Worm (Caenorhabditis elegans) whole organism, L2 larva: Measurements from ENCODE around the gene Y94A7B.11.

Experiments
- C34F6.9 ChIP-seq: fragments of 150-350 bp; optimal IDR thresholded peaks from 2 replicates; lab custom pipeline; 2014; ENCODE audit warnings: missing biosample characterization, missing genetic modification characterization
- F13H6.1 ChIP-seq: sonication (generic microtip); optimal IDR thresholded peaks from 2 replicates; lab custom pipeline; 2016; ENCODE audit warnings: missing genetic modification characterization, missing compliant biosample characterization
- Y55F3AM.14 ChIP-seq: fragments of 200-800 bp; sonication (Bioruptor generic); optimal IDR thresholded peaks from 2 replicates; lab custom pipeline; 2018; ENCODE audit warnings: mild to moderate bottlenecking, missing genetic modification characterization, missing compliant biosample characterization
- ZK546.5 ChIP-seq: sonication (generic microtip); optimal IDR thresholded peaks from 2 replicates; lab custom pipeline; 2017; ENCODE audit warnings: missing biosample characterization, missing genetic modification characterization
- ama-1 ChIP-seq: fragments of 150-350 bp; optimal IDR thresholded peaks from 2 replicates; lab custom pipeline; 2018; ENCODE audit warnings: inconsistent platforms
- ceh-82 ChIP-seq: fragments of 150-350 bp; optimal IDR thresholded peaks from 2 replicates; lab custom pipeline; 2014; ENCODE audit warnings: missing biosample characterization, missing genetic modification characterization
- crh-2 ChIP-seq: sonication (generic microtip); optimal IDR thresholded peaks from 2 replicates; lab custom pipeline; 2017; ENCODE audit warnings: missing biosample characterization, missing genetic modification characterization
- dmd-4 ChIP-seq: sonication (generic microtip); optimal IDR thresholded peaks from 2 replicates; lab custom pipeline; 2017; ENCODE audit warnings: missing biosample characterization, missing genetic modification characterization
- egl-27 ChIP-seq: sonication (generic microtip); optimal IDR thresholded peaks from 3 replicates; lab custom pipeline; 2017; ENCODE audit warnings: missing biosample characterization, missing genetic modification reagents, missing genetic modification characterization
- elt-1 ChIP-seq: fragments of 150-350 bp; optimal IDR thresholded peaks from 2 replicates; lab custom pipeline; 2014; ENCODE audit warnings: missing biosample characterization, missing genetic modification characterization
- fos-1 ChIP-seq: fragments of 150-350 bp; optimal IDR thresholded peaks from 2 replicates; lab custom pipeline; 2014; ENCODE audit warnings: missing biosample characterization, missing genetic modification characterization
- gmeb-1 ChIP-seq: fragments of 150-350 bp; optimal IDR thresholded peaks from 2 replicates; lab custom pipeline; 2014; ENCODE audit warnings: missing biosample characterization, missing genetic modification characterization
- lin-11 ChIP-seq: fragments of 150-350 bp; sonication (generic microtip); optimal IDR thresholded peaks from 2 replicates; lab custom pipeline; 2014; ENCODE audit warnings: missing biosample characterization, missing genetic modification characterization, inconsistent platforms, mixed read lengths
- lin-13 ChIP-seq: fragments of 150-350 bp; optimal IDR thresholded peaks from 2 replicates; lab custom pipeline; 2014; ENCODE audit warnings: missing biosample characterization, missing genetic modification reagents, missing genetic modification characterization
- lin-39 ChIP-seq: fragments of 150-350 bp; optimal IDR thresholded peaks from 2 replicates; lab custom pipeline; 2014; ENCODE audit warnings: missing biosample characterization, missing genetic modification reagents, missing genetic modification characterization
- lsy-2 ChIP-seq, 2 experiments: fragments of 150-350 bp in 1 of 2; sonication (generic microtip) in 1 of 2; optimal IDR thresholded peaks; 2 replicates each; lab custom pipeline; 2014 to 2017; ENCODE audit warnings: missing biosample characterization in 2 of 2, missing genetic modification characterization in 2 of 2
- mab-5 ChIP-seq: fragments of 150-350 bp; optimal IDR thresholded peaks from 2 replicates; lab custom pipeline; 2014; ENCODE audit warnings: missing biosample characterization, missing genetic modification characterization
- mdl-1 ChIP-seq, 2 experiments: fragments of 150-350 bp in 1 of 2; sonication (generic microtip) in 1 of 2; optimal IDR thresholded peaks; 2 replicates each; lab custom pipeline; 2017; ENCODE audit warnings: missing biosample characterization in 2 of 2, missing genetic modification characterization in 2 of 2
- nhr-10 ChIP-seq: sonication (generic microtip); optimal IDR thresholded peaks from 2 replicates; lab custom pipeline; 2017; ENCODE audit warnings: missing biosample characterization, missing genetic modification characterization
- nhr-129 ChIP-seq: fragments of 150-350 bp; optimal IDR thresholded peaks from 2 replicates; lab custom pipeline; 2014; ENCODE audit warnings: missing biosample characterization, missing genetic modification characterization
- nhr-21 ChIP-seq: fragments of 150-350 bp; optimal IDR thresholded peaks from 2 replicates; lab custom pipeline; 2014; ENCODE audit warnings: missing biosample characterization, missing genetic modification characterization
- nhr-23 ChIP-seq: fragments of 150-350 bp; optimal IDR thresholded peaks from 2 replicates; lab custom pipeline; 2014; ENCODE audit warnings: missing biosample characterization, missing genetic modification reagents, missing genetic modification characterization
- nhr-25 ChIP-seq: fragments of 150-350 bp; sonication (generic microtip); optimal IDR thresholded peaks from 3 replicates; lab custom pipeline; 2014; ENCODE audit warnings: missing biosample characterization, missing genetic modification characterization
- nhr-6 ChIP-seq: fragments of 150-350 bp; optimal IDR thresholded peaks from 2 replicates; lab custom pipeline; 2014; ENCODE audit warnings: missing biosample characterization, missing genetic modification characterization
- nhr-77 ChIP-seq: fragments of 150-350 bp; optimal IDR thresholded peaks from 2 replicates; lab custom pipeline; 2014; ENCODE audit warnings: missing biosample characterization, missing genetic modification characterization
- sem-4 ChIP-seq: fragments of 150-350 bp; optimal IDR thresholded peaks from 2 replicates; lab custom pipeline; 2014; ENCODE audit warnings: missing biosample characterization, missing genetic modification reagents, missing genetic modification characterization
- skn-1 ChIP-seq: sonication (generic microtip); optimal IDR thresholded peaks from 2 replicates; lab custom pipeline; 2017; ENCODE audit warnings: missing biosample characterization, missing genetic modification characterization
- snpc-4 ChIP-seq: fragments of 150-350 bp; optimal IDR thresholded peaks from 2 replicates; lab custom pipeline; 2014; ENCODE audit warnings: missing biosample characterization, missing genetic modification characterization
- unc-62 ChIP-seq: fragments of 150-350 bp; optimal IDR thresholded peaks from 2 replicates; lab custom pipeline; 2014; ENCODE audit warnings: missing biosample characterization, missing genetic modification reagents, missing genetic modification characterization
- zag-1 ChIP-seq: fragments of 150-350 bp; optimal IDR thresholded peaks from 2 replicates; lab custom pipeline; 2014; ENCODE audit warnings: missing biosample characterization, missing genetic modification characterization
- ztf-11 ChIP-seq: sonication (generic microtip); optimal IDR thresholded peaks from 2 replicates; lab custom pipeline; 2017; ENCODE audit warnings: missing biosample characterization, missing genetic modification characterization

The Y94A7B.11 gene

ce11 chrV:17793986-17794385, 8.4 kb downstream of the Y94A7B.11 start, which contains the start of gene srh-289:
Gene srh-289, minus strand, starts transcription at chrV:17794086.
- TF ChIP-seq nhr-6 (tag; lab: Kevin White, UChicago): no peak
- no peak for TF ChIP-seq sem-4 (tag; lab: Kevin White, UChicago)
- no peak for TF ChIP-seq fos-1 (tag; lab: Kevin White, UChicago)
- no peak for TF ChIP-seq gmeb-1 (tag; lab: Kevin White, UChicago)
- TF ChIP-seq unc-62 (GFP tag; lab: Kevin White, UChicago): no peak
- no peak for TF ChIP-seq ztf-11 (tag; lab: Kevin White, UChicago)
- no peak for TF ChIP-seq ceh-82
- TF ChIP-seq dmd-4 (tag; lab: Kevin White, UChicago): no peak
- TF ChIP-seq nhr-23: no peak
- TF ChIP-seq skn-1 (tag; lab: Kevin White, UChicago): no peak
- TF ChIP-seq ZK546.5 (tag; lab: Kevin White, UChicago): no peak
- TF ChIP-seq ama-1 (lab: Kevin White, UChicago): no peak
- no peak for TF ChIP-seq C34F6.9
- no peak for TF ChIP-seq mab-5 (tag; lab: Kevin White, UChicago)
- TF ChIP-seq nhr-21 (tag; lab: Kevin White, UChicago): no peak
- TF ChIP-seq lin-13: no peak
- TF ChIP-seq nhr-129: no peak
- TF ChIP-seq lin-11: no peak
- TF ChIP-seq mdl-1 (tag; optimal IDR thresholded peaks at IDR 0.05; lab: Kevin White, UChicago): no peak

- TF ChIP-seq nhr-10 (tag; lab: Kevin White, UChicago) (no peak), nhr-129 (no peak)
Observed at ce11 chrV:17790191-17790590, 12.2 kb downstream of the Y94A7B.11 start, which contains the start of gene srh-290. Gene srh-290, plus strand, starts transcription at chrV:17790491.

DNA sequence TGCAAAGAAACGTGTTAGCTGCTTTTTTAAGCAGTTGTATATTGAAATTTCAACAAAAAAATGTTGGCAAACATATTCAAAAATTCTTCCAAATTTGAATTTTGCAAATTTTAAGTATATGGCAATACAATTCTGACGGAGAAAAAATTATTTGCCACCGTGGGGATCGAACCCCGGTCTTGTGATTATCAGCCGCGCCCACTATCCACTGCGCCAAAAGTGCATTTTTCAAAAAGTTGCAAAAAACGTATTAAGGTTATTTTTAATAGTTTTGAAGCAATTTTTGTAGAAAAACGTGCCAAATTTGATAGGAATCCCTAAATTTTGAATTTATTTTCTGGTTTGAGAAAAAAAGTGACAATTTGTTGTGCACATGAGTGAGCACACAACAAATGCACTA, 18.1 kb downstream of the Y94A7B.11 start:
- TF ChIP-seq lin-13 (no peak), nhr-77 (no peak), egl-27 (tag; lab: Kevin White, UChicago) (no peak)
- TF ChIP-seq, all 48 proteins: peak for 0

DNA sequence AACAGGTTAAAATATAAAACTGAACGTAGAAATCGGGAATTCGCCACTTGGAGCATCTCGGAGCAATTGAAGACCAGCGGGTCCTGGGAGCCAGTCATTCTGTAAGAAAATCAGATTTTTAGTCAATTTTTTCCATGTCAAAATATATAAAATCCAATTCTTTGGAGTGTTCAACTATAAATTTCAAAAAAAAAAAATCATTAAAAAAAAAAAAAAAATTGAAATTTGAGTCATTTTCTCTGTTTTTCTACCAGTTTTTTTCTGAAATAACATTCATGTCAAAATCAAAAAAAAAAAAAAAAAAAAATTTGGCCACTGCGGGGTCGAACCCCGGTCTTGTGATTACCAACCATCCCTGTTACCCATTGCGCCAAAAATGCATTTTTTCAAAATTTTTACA, 18.9 kb downstream of the Y94A7B.11 start, which contains the start of gene srab-12:
Gene srab-12, minus strand, starts transcription at position 101 of the 400 bp plus-strand sequence.
- TF ChIP-seq gmeb-1 (tag; lab: Kevin White, UChicago) (no peak), nhr-25 (no peak), F13H6.1 (tag; lab: Kevin White, UChicago) (no peak), lsy-2 (tag; optimal IDR thresholded peaks at IDR 0.05; lab: Kevin White, UChicago) (no peak), Y55F3AM.14 (GFP tag; lab: Kevin White, UChicago) (no peak), lin-11 (no peak), nhr-21 (tag; lab: Kevin White, UChicago) (no peak), lin-39 (tag; lab: Kevin White, UChicago) (no peak), elt-1 (tag; lab: Kevin White, UChicago) (no peak)

DNA sequence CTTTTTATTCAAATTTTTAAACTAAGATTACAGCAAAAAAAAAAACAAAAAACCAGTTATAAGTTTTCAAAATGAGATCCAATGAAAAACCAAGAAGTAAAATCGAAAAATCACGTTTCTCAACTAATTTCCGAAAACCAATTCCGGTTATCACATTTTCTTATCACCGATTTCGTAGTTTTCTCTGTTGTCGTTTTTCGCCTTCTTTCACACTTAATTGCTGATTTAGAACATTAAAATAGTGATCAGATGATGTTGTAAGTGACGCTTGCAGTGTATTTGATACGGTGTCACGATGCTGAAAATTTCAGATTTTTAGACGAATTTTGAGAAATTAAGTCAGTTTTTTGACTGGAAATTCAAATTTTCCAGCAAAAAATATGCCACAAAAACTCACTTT, 22.1 kb downstream of the Y94A7B.11 start:
- TF ChIP-seq ceh-82 (no peak), fos-1 (tag; lab: Kevin White, UChicago) (peak; percentile 50), mdl-1 (tag; optimal IDR thresholded peaks at IDR 0.05; lab: Kevin White, UChicago) (no peak), crh-2 (tag; lab: Kevin White, UChicago) (peak; percentile 2), nhr-129 (peak; percentile 19)
- TF ChIP-seq, all 48 proteins: peak for 3

- no peak for TF ChIP-seq zag-1
- no peak for TF ChIP-seq ZK546.5 (tag; lab: Kevin White, UChicago)
- no peak for TF ChIP-seq unc-62 (GFP tag; lab: Kevin White, UChicago)
- no peak for TF ChIP-seq nhr-23
- TF ChIP-seq nhr-6 (tag; lab: Kevin White, UChicago): no peak
- no peak for TF ChIP-seq snpc-4 (tag; lab: Kevin White, UChicago)
- TF ChIP-seq fos-1 (tag; lab: Kevin White, UChicago): no peak
- TF ChIP-seq dmd-4 (tag; lab: Kevin White, UChicago): no peak
- no peak for TF ChIP-seq gmeb-1 (tag; lab: Kevin White, UChicago)
- no peak for TF ChIP-seq lin-39 (tag; lab: Kevin White, UChicago)
- TF ChIP-seq nhr-21 (tag; lab: Kevin White, UChicago): no peak
- TF ChIP-seq sem-4 (tag; lab: Kevin White, UChicago): no peak
Observed at ce11 chrV:17777624-17778023, 24.8 kb downstream of the Y94A7B.11 start, which contains the start of gene C47A10.12. Gene C47A10.12, plus strand, starts transcription at chrV:17777924.
